Worm (Caenorhabditis elegans) whole organism, L4 larva: ENCODE measurements around the gene riok-3.

ENCODE experiments used
- F26F4.8 ChIP-seq: fragments of 200-800 bp; sonication (Bioruptor generic); conservative IDR thresholded peaks from 2 replicates; pipeline ENCODE4 v1.3.6; 2022; ENCODE audit warnings: missing genetic modification characterization, missing compliant biosample characterization
- R02D3.7 ChIP-seq: fragments of 150-350 bp; sonication (generic microtip); optimal IDR thresholded peaks from 3 replicates; lab custom pipeline; 2014; ENCODE audit warnings: missing biosample characterization, missing genetic modification characterization
- T26A8.4 ChIP-seq: fragments of 200-800 bp; sonication (Bioruptor generic); IDR thresholded peaks from 2 replicates; pipeline ENCODE4 v1.3.6; 2022; ENCODE audit warnings: missing genetic modification characterization, missing compliant biosample characterization
- Y105C5A.15 ChIP-seq: fragments of 200-800 bp; sonication (Bioruptor generic); IDR thresholded peaks from 2 replicates; pipeline ENCODE4 v1.3.6; 2022; ENCODE audit warnings: missing genetic modification characterization, missing compliant biosample characterization
- Y48G9A.11 ChIP-seq: fragments of 200-800 bp; sonication (Bioruptor generic); IDR thresholded peaks from 2 replicates; pipeline ENCODE4 v1.3.6; 2022; ENCODE audit warnings: missing genetic modification reagents, missing genetic modification characterization, missing compliant biosample characterization
- Y5F2A.4 ChIP-seq: fragments of 200-800 bp; sonication (Bioruptor generic); optimal IDR thresholded peaks from 2 replicates; lab custom pipeline; 2018; ENCODE audit warnings: mild to moderate bottlenecking, missing genetic modification characterization, missing compliant biosample characterization
- Y75B8A.6 ChIP-seq: fragments of 200-800 bp; sonication (Bioruptor generic); IDR thresholded peaks from 2 replicates; pipeline ENCODE4 v1.3.6; 2022; ENCODE audit warnings: missing genetic modification reagents, missing genetic modification characterization, missing compliant biosample characterization
- ZK337.2 ChIP-seq: fragments of 200-800 bp; sonication (Bioruptor generic); IDR thresholded peaks from 2 replicates; pipeline ENCODE4 v1.3.6; 2022; ENCODE audit warnings: missing genetic modification reagents, missing genetic modification characterization, missing compliant biosample characterization
- ZK546.5 ChIP-seq, 2 experiments: sonication (generic microtip); optimal IDR thresholded peaks; 2 replicates each; lab custom pipeline; 2017; ENCODE audit warnings: missing biosample characterization in 2 of 2, missing genetic modification characterization in 2 of 2
- aly-2 ChIP-seq: sonication (generic microtip); optimal IDR thresholded peaks from 2 replicates; lab custom pipeline; 2018; ENCODE audit warnings: missing biosample characterization, missing genetic modification characterization
- ceh-32 ChIP-seq: sonication (generic microtip); optimal IDR thresholded peaks from 2 replicates; lab custom pipeline; 2016; ENCODE audit warnings: mild to moderate bottlenecking, missing genetic modification characterization, missing compliant biosample characterization; ENCODE audit not compliant: poor library complexity
- ceh-44 ChIP-seq: fragments of 200-800 bp; sonication (Bioruptor generic); IDR thresholded peaks from 2 replicates; pipeline ENCODE4 v1.3.6; 2022; ENCODE audit warnings: missing genetic modification reagents, missing genetic modification characterization, missing compliant biosample characterization
- ceh-82 ChIP-seq: sonication (generic microtip); optimal IDR thresholded peaks from 2 replicates; lab custom pipeline; 2017; ENCODE audit warnings: missing biosample characterization, missing genetic modification characterization
- ces-1 ChIP-seq: fragments of 150-350 bp; sonication (generic microtip); optimal IDR thresholded peaks from 4 replicates; lab custom pipeline; 2014; ENCODE audit warnings: missing biosample characterization, missing genetic modification reagents, missing genetic modification characterization
- cey-2 ChIP-seq: sonication (generic microtip); optimal IDR thresholded peaks from 3 replicates; lab custom pipeline; 2017; ENCODE audit warnings: missing genetic modification characterization, mild to moderate bottlenecking, missing compliant biosample characterization, antibody characterized with exemption, borderline replicate concordance; ENCODE audit not compliant: insufficient read depth
- ctbp-1 ChIP-seq: fragments of 200-800 bp; sonication (Bioruptor generic); IDR thresholded peaks from 2 replicates; pipeline ENCODE4 v1.3.6; 2022; ENCODE audit warnings: missing genetic modification reagents, missing genetic modification characterization, missing compliant biosample characterization
- daf-16 ChIP-seq, 3 experiments: sonication (generic microtip); optimal IDR thresholded peaks; 2 replicates each; lab custom pipeline; 2016 to 2017; ENCODE audit warnings: missing genetic modification characterization in 3 of 3, missing genetic modification reagents in 3 of 3, mild to moderate bottlenecking in 2 of 3, missing compliant biosample characterization in 2 of 3, missing biosample characterization in 1 of 3, moderate library complexity in 1 of 3
- daf-19 ChIP-seq: fragments of 200-800 bp; sonication (Bioruptor generic); conservative IDR thresholded peaks from 2 replicates; pipeline ENCODE4 v1.3.6; 2022; ENCODE audit warnings: missing genetic modification characterization, missing compliant biosample characterization
- dmd-6 ChIP-seq: fragments of 200-800 bp; sonication (Bioruptor generic); IDR thresholded peaks from 2 replicates; pipeline ENCODE4 v1.3.6; 2022; ENCODE audit warnings: missing genetic modification reagents, missing genetic modification characterization, missing compliant biosample characterization
- dmd-8 ChIP-seq: fragments of 200-800 bp; sonication (Bioruptor generic); IDR thresholded peaks from 2 replicates; pipeline ENCODE4 v1.3.6; 2022; ENCODE audit warnings: missing genetic modification characterization, missing compliant biosample characterization
- dpl-1 ChIP-seq: fragments of 150-350 bp; optimal IDR thresholded peaks from 2 replicates; lab custom pipeline; 2014; ENCODE audit warnings: missing biosample characterization, missing genetic modification reagents, missing genetic modification characterization
- dve-1 ChIP-seq: sonication (generic microtip); optimal IDR thresholded peaks from 2 replicates; lab custom pipeline; 2017; ENCODE audit warnings: antibody characterized with exemption, mild to moderate bottlenecking, missing genetic modification characterization, missing compliant biosample characterization; ENCODE audit not compliant: insufficient read depth
- egl-43 ChIP-seq: fragments of 200-800 bp; sonication (Bioruptor generic); IDR thresholded peaks from 2 replicates; pipeline ENCODE4 v1.3.6; 2022; ENCODE audit warnings: missing genetic modification reagents, missing genetic modification characterization, missing compliant biosample characterization
- fkh-10 ChIP-seq: fragments of 150-350 bp; optimal IDR thresholded peaks from 2 replicates; lab custom pipeline; 2014; ENCODE audit warnings: missing biosample characterization, missing genetic modification reagents, missing genetic modification characterization
- hif-1 ChIP-seq, 2 experiments: sonication (generic microtip); optimal IDR thresholded peaks; 2 replicates each; lab custom pipeline; 2016 to 2017; ENCODE audit warnings: missing compliant biosample characterization in 2 of 2, missing genetic modification characterization in 2 of 2, missing genetic modification reagents in 2 of 2, missing genotype in 2 of 2, mild to moderate bottlenecking in 1 of 2
- hlh-30 ChIP-seq: sonication (generic microtip); optimal IDR thresholded peaks from 2 replicates; lab custom pipeline; 2017; ENCODE audit warnings: antibody characterized with exemption, mild to moderate bottlenecking, missing genetic modification characterization, missing compliant biosample characterization; ENCODE audit not compliant: insufficient read depth
- jun-1 ChIP-seq: fragments of 150-350 bp; optimal IDR thresholded peaks from 2 replicates; lab custom pipeline; 2014; ENCODE audit warnings: missing biosample characterization, missing genetic modification reagents, missing genetic modification characterization
- lin-1 ChIP-seq: fragments of 200-800 bp; sonication (Bioruptor generic); IDR thresholded peaks from 2 replicates; pipeline ENCODE4 v1.3.6; 2022; ENCODE audit warnings: missing genetic modification reagents, missing genetic modification characterization, missing compliant biosample characterization
- lin-13 ChIP-seq: fragments of 150-350 bp; optimal IDR thresholded peaks from 2 replicates; lab custom pipeline; 2014; ENCODE audit warnings: missing biosample characterization, missing genetic modification reagents, missing genetic modification characterization
- lin-38 ChIP-seq: fragments of 200-800 bp; sonication (Bioruptor generic); IDR thresholded peaks from 2 replicates; pipeline ENCODE4 v1.3.6; 2022; ENCODE audit warnings: missing genetic modification reagents, missing genetic modification characterization, missing compliant biosample characterization
- lin-39 ChIP-seq: fragments of 150-350 bp; optimal IDR thresholded peaks from 2 replicates; lab custom pipeline; 2014; ENCODE audit warnings: missing biosample characterization, missing genetic modification reagents, missing genetic modification characterization
- lir-3 ChIP-seq: sonication (generic microtip); optimal IDR thresholded peaks from 2 replicates; lab custom pipeline; 2016; ENCODE audit warnings: mild to moderate bottlenecking, missing genetic modification characterization, missing compliant biosample characterization
- lsy-2 ChIP-seq, 2 experiments: fragments of 150-350 bp in 1 of 2; sonication (generic microtip) in 1 of 2; optimal IDR thresholded peaks; 2 replicates each; lab custom pipeline; 2014 to 2017; ENCODE audit warnings: missing biosample characterization in 2 of 2, missing genetic modification characterization in 2 of 2
- madf-9 ChIP-seq: fragments of 200-800 bp; sonication (Bioruptor generic); conservative IDR thresholded peaks from 2 replicates; pipeline ENCODE4 v1.3.6; 2022; ENCODE audit warnings: missing genetic modification reagents, missing genetic modification characterization, missing compliant biosample characterization
- mdl-1 ChIP-seq, 2 experiments: fragments of 150-350 bp in 1 of 2; sonication (generic microtip) in 1 of 2; optimal IDR thresholded peaks; 2 replicates each; lab custom pipeline; 2014 to 2017; ENCODE audit warnings: missing biosample characterization in 2 of 2, missing genetic modification characterization in 2 of 2
- mdt-29 ChIP-seq: fragments of 200-800 bp; sonication (Bioruptor generic); IDR thresholded peaks from 2 replicates; pipeline ENCODE4 v1.3.6; 2022; ENCODE audit warnings: missing genetic modification reagents, missing genetic modification characterization, missing compliant biosample characterization
- nhr-10 ChIP-seq: fragments of 150-350 bp; optimal IDR thresholded peaks from 2 replicates; lab custom pipeline; 2014; ENCODE audit warnings: missing biosample characterization, missing genetic modification characterization
- nhr-237 ChIP-seq: sonication (generic microtip); optimal IDR thresholded peaks from 2 replicates; lab custom pipeline; 2017; ENCODE audit warnings: missing biosample characterization, missing genetic modification characterization
- nhr-25 ChIP-seq: sonication (generic microtip); optimal IDR thresholded peaks from 2 replicates; lab custom pipeline; 2017; ENCODE audit warnings: missing genetic modification characterization, mild to moderate bottlenecking, missing compliant biosample characterization, antibody characterized with exemption, moderate library complexity, borderline replicate concordance; ENCODE audit not compliant: insufficient read depth
- nhr-41 ChIP-seq: fragments of 200-800 bp; sonication (Bioruptor generic); IDR thresholded peaks from 2 replicates; pipeline ENCODE4 v1.3.6; 2022; ENCODE audit warnings: missing genetic modification reagents, missing genetic modification characterization, missing compliant biosample characterization
- nhr-6 ChIP-seq: fragments of 150-350 bp; optimal IDR thresholded peaks from 2 replicates; lab custom pipeline; 2014; ENCODE audit warnings: missing biosample characterization, missing genetic modification characterization
- nhr-76 ChIP-seq: fragments of 150-350 bp; optimal IDR thresholded peaks from 2 replicates; lab custom pipeline; 2014; ENCODE audit warnings: missing biosample characterization, missing genetic modification characterization
- php-3 ChIP-seq: fragments of 200-800 bp; sonication (Bioruptor generic); IDR thresholded peaks from 2 replicates; pipeline ENCODE4 v1.3.6; 2022; ENCODE audit warnings: missing genetic modification reagents, missing genetic modification characterization, missing compliant biosample characterization
- snpc-4 ChIP-seq: fragments of 150-350 bp; optimal IDR thresholded peaks from 2 replicates; lab custom pipeline; 2014; ENCODE audit warnings: missing biosample characterization, missing genetic modification characterization
- spr-3 ChIP-seq: fragments of 200-800 bp; sonication (Bioruptor generic); optimal IDR thresholded peaks from 2 replicates; lab custom pipeline; 2018; ENCODE audit warnings: mild to moderate bottlenecking, missing genetic modification characterization, missing compliant biosample characterization
- tag-97 ChIP-seq: fragments of 200-800 bp; sonication (Bioruptor generic); IDR thresholded peaks from 2 replicates; pipeline ENCODE4 v1.3.6; 2022; ENCODE audit warnings: missing genetic modification characterization, missing compliant biosample characterization
- unc-130 ChIP-seq: sonication (generic microtip); optimal IDR thresholded peaks from 2 replicates; lab custom pipeline; 2016; ENCODE audit warnings: missing genetic modification reagents, missing genetic modification characterization, missing compliant biosample characterization
- unc-62 ChIP-seq, 3 experiments: fragments of 150-350 bp in 1 of 3; sonication (generic microtip); optimal IDR thresholded peaks in 2 of 3; peaks in 1 of 3; 1 replicate in 1 of 3; 2 replicates in 2 of 3; lab custom pipeline; 2014 to 2017; ENCODE audit warnings: missing biosample characterization in 3 of 3, missing genetic modification characterization in 3 of 3, missing genetic modification reagents in 3 of 3, missing genotype in 1 of 3
- zag-1 ChIP-seq: fragments of 150-350 bp; optimal IDR thresholded peaks from 2 replicates; lab custom pipeline; 2014; ENCODE audit warnings: missing biosample characterization, missing genetic modification characterization

Gene riok-3

ce11 chrIII:9804997-9805610, at the start of gene riok-3:
Gene riok-3, minus strand, starts transcription at chrIII:9805011.
- TF ChIP-seq dmd-8 (GFP tag; lab: Robert Waterston, UW) (no peak), fkh-10 (GFP tag; lab: Kevin White, UChicago) (no peak), ces-1 (GFP tag; lab: Kevin White, UChicago) (no peak), lin-39 (tag; lab: Kevin White, UChicago) (no peak), hlh-30 (tag; lab: Kevin White, UChicago) (no peak), nhr-41 (GFP tag; lab: Robert Waterston, UW) (no peak), daf-16 (GFP tag; optimal IDR thresholded peaks at IDR 0.05; lab: Kevin White, UChicago) (no peak), daf-16 (tag; optimal IDR thresholded peaks at IDR 0.05; lab: Kevin White, UChicago) (no peak), madf-9 (GFP tag; lab: Robert Waterston, UW) (no peak), R02D3.7 (tag; lab: Kevin White, UChicago) (no peak), egl-43 (GFP tag; lab: Robert Waterston, UW) (no peak), lin-1 (no peak), Y5F2A.4 (no peak), ctbp-1 (GFP tag; lab: Robert Waterston, UW) (no peak), T26A8.4 (peak; percentile 78), F26F4.8 (no peak), snpc-4 (no peak), mdl-1 (tag; optimal IDR thresholded peaks at IDR 0.05; lab: Kevin White, UChicago) (no peak), ZK337.2 (no peak), unc-62 (GFP tag; optimal IDR thresholded peaks at IDR 0.05 in 1 of 2; lab: Kevin White, UChicago) (peak in 1 of 2 experiments; percentile 25), unc-62 (tag; optimal IDR thresholded peaks at IDR 0.05; lab: Kevin White, UChicago) (no peak), dpl-1 (GFP tag; lab: Kevin White, UChicago) (no peak), ZK546.5 (tag; optimal IDR thresholded peaks at IDR 0.05; lab: Kevin White, UChicago) (no peak), lin-13 (GFP tag; lab: Kevin White, UChicago) (no peak), nhr-10 (tag; lab: Kevin White, UChicago) (no peak), daf-19 (GFP tag; lab: Robert Waterston, UW) (no peak), dve-1 (tag; lab: Kevin White, UChicago) (peak; percentile 1), cey-2 (tag; lab: Kevin White, UChicago) (no peak), zag-1 (tag; lab: Kevin White, UChicago) (no peak), hif-1 (tag; optimal IDR thresholded peaks at IDR 0.05; lab: Kevin White, UChicago) (no peak), unc-130 (GFP tag; lab: Kevin White, UChicago) (no peak), lir-3 (tag; lab: Kevin White, UChicago) (no peak), lin-38 (no peak), spr-3 (GFP tag; lab: Kevin White, UChicago) (no peak), Y48G9A.11 (GFP tag; lab: Robert Waterston, UW) (no peak), Y105C5A.15 (GFP tag; lab: Robert Waterston, UW) (no peak), php-3 (GFP tag; lab: Robert Waterston, UW) (peak; percentile 55; the same call in 1 of the 2 replicates), aly-2 (no peak), nhr-6 (tag; lab: Kevin White, UChicago) (no peak), lsy-2 (tag; optimal IDR thresholded peaks at IDR 0.05; lab: Kevin White, UChicago) (peak in 1 of 2 experiments; percentile 51), mdt-29 (GFP tag; lab: Robert Waterston, UW) (0 out of 2 replicates have a peak, but pooled peaks have one; percentile 8), nhr-76 (tag; lab: Kevin White, UChicago) (no peak), dmd-6 (GFP tag; lab: Robert Waterston, UW) (no peak), tag-97 (GFP tag; lab: Robert Waterston, UW) (no peak), ceh-32 (tag; lab: Kevin White, UChicago) (no peak), ceh-44 (GFP tag; lab: Robert Waterston, UW) (no peak), Y75B8A.6 (GFP tag; lab: Robert Waterston, UW) (no peak), ceh-82 (tag; lab: Kevin White, UChicago) (no peak), jun-1 (tag; lab: Kevin White, UChicago) (no peak), nhr-237 (tag; lab: Kevin White, UChicago) (no peak), nhr-25 (no peak)
